Worm (Caenorhabditis elegans): ENCODE results near the gene txt-17.

The txt-17 gene

ce11 chrV:7027055-7027454, 25.9 kb downstream of the txt-17 start, which contains the start of gene F20A1.6:
F20A1.6 (minus strand) TSS chrV:7027155.
- TF ChIP-seq ceh-16 (tag; optimal IDR thresholded peaks at IDR 0.05) (no peak), mdl-1 (tag; optimal IDR thresholded peaks at IDR 0.05) (no peak), Y55F3AM.14 (GFP tag; optimal IDR thresholded peaks at IDR 0.05) (no peak), ztf-1 (GFP tag; conservative IDR thresholded peaks at IDR 0.05) (no peak), lin-39 (tag; optimal IDR thresholded peaks at IDR 0.05) (no peak), lin-13 (GFP tag; optimal IDR thresholded peaks at IDR 0.05) (no peak), mbf-1 (tag; optimal IDR thresholded peaks at IDR 0.05) (no peak), ceh-82 (tag; optimal IDR thresholded peaks at IDR 0.05) (no peak), nhr-23 (tag; optimal IDR thresholded peaks at IDR 0.05) (no peak), sma-3 (GFP tag; optimal IDR thresholded peaks at IDR 0.05) (no peak), unc-62 (GFP tag; optimal IDR thresholded peaks at IDR 0.05) (no peak), zag-1 (tag; optimal IDR thresholded peaks at IDR 0.05) (no peak), R02D3.7 (tag; optimal IDR thresholded peaks at IDR 0.05) (no peak), nhr-237 (tag; optimal IDR thresholded peaks at IDR 0.05) (no peak), egl-27 (tag; optimal IDR thresholded peaks at IDR 0.05) (no peak), ama-1 (optimal IDR thresholded peaks at IDR 0.05) (no peak)

ce11 chrV:7022981-7023380, 30.0 kb downstream of the txt-17 start:
- TF ChIP-seq ZK546.5 (tag; optimal IDR thresholded peaks at IDR 0.05) (no peak), nhr-21 (tag; optimal IDR thresholded peaks at IDR 0.05) (no peak), ama-1 (optimal IDR thresholded peaks at IDR 0.05) (no peak)

DNA sequence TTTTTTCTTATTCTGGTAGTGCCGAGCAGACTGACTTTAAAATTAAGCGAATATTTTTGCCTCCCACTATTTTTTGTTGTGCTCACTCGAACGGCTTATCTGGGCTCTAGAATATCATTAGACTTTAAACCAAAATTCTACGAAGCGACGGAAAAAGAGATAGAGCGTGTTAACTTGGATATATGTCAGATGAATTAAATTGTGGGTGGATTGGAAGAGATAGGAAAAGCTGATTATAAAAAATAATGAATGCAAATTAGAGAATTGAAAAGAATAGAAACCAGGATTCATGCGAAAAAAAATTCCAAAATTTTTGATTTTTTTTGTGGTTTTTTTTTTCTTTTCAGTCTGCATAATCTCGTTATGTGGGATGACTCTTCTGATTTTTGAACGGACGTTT, 31.2 kb downstream of the txt-17 start, which contains the start of gene F20A1.4:
Gene F20A1.4, minus strand, starts transcription at position 101 of the 400 bp plus-strand sequence.
- no peak for TF ChIP-seq C34F6.9 (tag; optimal IDR thresholded peaks at IDR 0.05)
- TF ChIP-seq Y55F3AM.14 (GFP tag; optimal IDR thresholded peaks at IDR 0.05): no peak
- no peak for TF ChIP-seq alr-1 (tag; optimal IDR thresholded peaks at IDR 0.05)
- no peak for TF ChIP-seq sem-4 (tag; optimal IDR thresholded peaks at IDR 0.05)
- no peak for TF ChIP-seq unc-39 (tag; optimal IDR thresholded peaks at IDR 0.05)
- TF ChIP-seq unc-62 (GFP tag; optimal IDR thresholded peaks at IDR 0.05): no peak
- no peak for TF ChIP-seq ceh-16 (tag; optimal IDR thresholded peaks at IDR 0.05)
- TF ChIP-seq ztf-11 (tag; optimal IDR thresholded peaks at IDR 0.05): no peak
- TF ChIP-seq lin-39 (tag; optimal IDR thresholded peaks at IDR 0.05): no peak
- TF ChIP-seq skn-1 (tag; optimal IDR thresholded peaks at IDR 0.05): no peak
- TF ChIP-seq nhr-237 (tag; optimal IDR thresholded peaks at IDR 0.05): no peak
- TF ChIP-seq lsy-2 (tag; optimal IDR thresholded peaks at IDR 0.05): no peak
- no peak for TF ChIP-seq aly-2 (tag; optimal IDR thresholded peaks at IDR 0.05)
- no peak for TF ChIP-seq nhr-77 (tag; optimal IDR thresholded peaks at IDR 0.05)
- TF ChIP-seq nhr-25 (tag; optimal IDR thresholded peaks at IDR 0.05): no peak
- TF ChIP-seq elt-1 (tag; optimal IDR thresholded peaks at IDR 0.05): no peak

DNA sequence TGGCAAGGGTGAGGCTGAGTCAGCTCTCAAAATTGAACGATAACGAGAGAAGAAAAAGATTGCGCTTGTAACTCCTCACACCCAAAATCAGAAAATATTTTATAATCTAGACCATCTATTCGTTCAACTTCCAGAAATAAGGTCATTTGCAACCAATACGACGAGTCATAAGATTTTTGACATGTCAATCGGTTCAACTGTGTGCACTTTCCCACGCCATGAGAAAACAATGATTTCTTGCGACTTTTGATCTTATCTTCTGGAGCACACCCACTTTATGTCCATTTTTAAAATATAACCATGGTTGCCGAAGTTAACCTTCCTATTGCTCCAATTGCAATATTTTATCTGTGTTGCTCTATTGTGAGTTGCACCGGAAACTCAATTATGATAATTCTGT, 35.9 kb downstream of the txt-17 start, which contains the start of gene srsx-32:
Gene srsx-32, plus strand, starts transcription at position 301 of the 400 bp plus-strand sequence.
- TF ChIP-seq R02D3.7 (tag; optimal IDR thresholded peaks at IDR 0.05) (no peak), C34F6.9 (tag; optimal IDR thresholded peaks at IDR 0.05) (no peak), ceh-82 (tag; optimal IDR thresholded peaks at IDR 0.05) (no peak), nhr-25 (tag; optimal IDR thresholded peaks at IDR 0.05) (no peak), unc-39 (tag; optimal IDR thresholded peaks at IDR 0.05) (no peak), nhr-12 (tag; optimal IDR thresholded peaks at IDR 0.05) (no peak), nhr-21 (tag; optimal IDR thresholded peaks at IDR 0.05) (no peak), lin-13 (GFP tag; optimal IDR thresholded peaks at IDR 0.05) (no peak)

DNA sequence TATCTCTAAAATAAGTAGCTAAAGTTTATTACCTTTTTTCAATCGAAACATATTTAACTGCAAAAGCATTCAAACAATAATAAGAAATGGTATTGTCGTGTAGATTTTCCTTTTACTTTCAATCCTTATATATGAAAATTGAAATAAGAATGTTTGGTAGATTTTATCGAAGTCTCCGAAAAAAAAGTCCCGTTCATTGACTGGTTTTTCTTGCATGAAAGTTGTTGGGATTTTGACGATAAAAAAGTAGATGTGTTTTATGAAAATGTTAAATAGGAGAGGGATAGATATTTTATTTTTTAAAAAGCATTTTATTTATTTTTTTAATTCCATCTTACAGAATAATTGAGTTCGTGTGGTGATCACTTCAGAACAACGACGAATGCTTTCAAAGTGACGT, 37.1 kb downstream of the txt-17 start, which contains the start of gene C33G8.13:
Gene C33G8.13, minus strand, starts transcription at position 101 of the 400 bp plus-strand sequence.
- no peak for TF ChIP-seq ztf-4 (tag; optimal IDR thresholded peaks at IDR 0.05)
- TF ChIP-seq unc-62 (GFP tag; optimal IDR thresholded peaks at IDR 0.05): no peak

- no peak for TF ChIP-seq mdl-1 (tag; optimal IDR thresholded peaks at IDR 0.05)
Observed at ce11 chrV:7012617-7013016, 40.4 kb downstream of the txt-17 start, which contains the start of gene srw-127. srw-127 (plus strand) TSS chrV:7012917.

ce11 chrV:7009461-7009860, 43.5 kb downstream of the txt-17 start, which contains the start of gene C33G8.2:
C33G8.2 (plus strand) TSS chrV:7009761.
- TF ChIP-seq unc-55 (GFP tag; optimal IDR thresholded peaks at IDR 0.05): no peak
- TF ChIP-seq sem-4 (tag; optimal IDR thresholded peaks at IDR 0.05): no peak
